Worm (Caenorhabditis elegans): ENCODE results near the gene scl-9.

scl-9 gene

ce11 chrIV:13086705-13087104 is 39.8 kb downstream of the scl-9 start, which contains the start of gene spin-2:
spin-2 (plus strand) TSS chrIV:13087005.
- no peak for TF ChIP-seq B0310.2 (tag; optimal IDR thresholded peaks at IDR 0.05)
- TF ChIP-seq scrt-1 (GFP tag; IDR thresholded peaks at IDR 0.05), result no peak
- no peak for TF ChIP-seq ceh-36 (tag; optimal IDR thresholded peaks at IDR 0.05)
- TF ChIP-seq hmbx-1 (tag; optimal IDR thresholded peaks at IDR 0.05), result no peak

DNA sequence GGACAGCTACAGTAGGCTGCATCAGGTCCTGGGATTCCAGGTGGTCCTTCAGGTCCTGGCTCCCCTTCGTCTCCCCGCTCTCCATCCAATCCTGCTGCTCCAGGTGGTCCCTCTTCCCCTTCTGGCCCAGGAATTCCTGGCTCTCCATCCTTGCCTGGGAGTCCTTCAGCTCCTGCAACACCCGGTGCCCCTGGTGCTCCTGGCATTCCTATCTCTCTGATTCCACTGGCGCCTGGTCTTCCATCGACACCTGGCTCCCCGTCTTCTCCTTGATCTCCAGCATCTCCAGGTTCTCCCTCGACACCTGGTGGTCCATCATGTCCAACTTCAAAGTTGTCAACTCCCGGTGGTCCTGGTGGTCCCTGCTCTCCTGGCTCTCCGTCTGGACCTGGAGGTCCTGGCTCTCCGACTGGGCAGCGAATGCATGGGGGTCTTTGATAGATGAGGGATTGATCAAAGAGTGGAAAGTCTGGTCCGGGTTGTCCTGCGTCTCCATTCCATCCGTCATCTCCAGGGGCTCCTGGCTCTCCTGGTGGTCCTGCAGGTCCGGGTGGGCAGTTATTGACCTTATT is 42.8 kb downstream of the scl-9 start:
- no peak for TF ChIP-seq hnd-1 (tag; optimal IDR thresholded peaks at IDR 0.05)
- TF ChIP-seq hmg-4 (GFP tag; optimal IDR thresholded peaks at IDR 0.05), result peak; percentile 42

ce11 chrIV:13090967-13091366 is 44.0 kb downstream of the scl-9 start, which contains the start of gene col-132:
col-132 (minus strand) TSS chrIV:13091067.
- no peak for TF ChIP-seq ceh-36 (tag; optimal IDR thresholded peaks at IDR 0.05)
- no peak for TF ChIP-seq hmg-4 (GFP tag; optimal IDR thresholded peaks at IDR 0.05)
- no peak for TF ChIP-seq sea-1 (GFP tag; conservative IDR thresholded peaks at IDR 0.05)
- TF ChIP-seq hnd-1 (tag; optimal IDR thresholded peaks at IDR 0.05), result no peak
- TF ChIP-seq scrt-1 (GFP tag; IDR thresholded peaks at IDR 0.05), result no peak
- TF ChIP-seq tbx-11 (GFP tag; IDR thresholded peaks at IDR 0.05), result no peak
- no peak for TF ChIP-seq F13C5.2 (tag; optimal IDR thresholded peaks at IDR 0.05)
- no peak for TF ChIP-seq tra-4 (tag; optimal IDR thresholded peaks at IDR 0.05)
- TF ChIP-seq aly-1 (tag; optimal IDR thresholded peaks at IDR 0.05), result no peak
- no peak for TF ChIP-seq pes-1 (GFP tag; IDR thresholded peaks at IDR 0.05)
- no peak for TF ChIP-seq hmbx-1 (tag; optimal IDR thresholded peaks at IDR 0.05)
- TF ChIP-seq ama-1 (optimal IDR thresholded peaks at IDR 0.05), result no peak

- no peak for TF ChIP-seq tra-4 (tag; optimal IDR thresholded peaks at IDR 0.05)
- TF ChIP-seq pes-1 (GFP tag; IDR thresholded peaks at IDR 0.05), result no peak
- no peak for TF ChIP-seq F13C5.2 (tag; optimal IDR thresholded peaks at IDR 0.05)
Observed at ce11 chrIV:13093677-13094076, 46.7 kb downstream of the scl-9 start, which contains the start of the genes prcc-1 and C39E9.12. prcc-1 (minus strand) TSS chrIV:13093795. C39E9.12 (plus strand) TSS chrIV:13094007.

- peak; percentile 14 for TF ChIP-seq ama-1 (optimal IDR thresholded peaks at IDR 0.05)
- no peak for TF ChIP-seq ceh-13 (GFP tag; optimal IDR thresholded peaks at IDR 0.05)
Observed at ce11 chrIV:13095462-13095861, 48.5 kb downstream of the scl-9 start, which contains the start of gene rfc-3. rfc-3 (plus strand) TSS chrIV:13095762.

ce11 chrIV:13096778-13097177 is 49.8 kb downstream of the scl-9 start:
- TF ChIP-seq ets-7 (tag; optimal IDR thresholded peaks at IDR 0.05), result no peak
- no peak for TF ChIP-seq F13C5.2 (tag; optimal IDR thresholded peaks at IDR 0.05)
- no peak for TF ChIP-seq aly-1 (tag; optimal IDR thresholded peaks at IDR 0.05)
- TF ChIP-seq scrt-1 (GFP tag; IDR thresholded peaks at IDR 0.05), result no peak
- TF ChIP-seq flt-1 (GFP tag; IDR thresholded peaks at IDR 0.05), result no peak

Data from whole organism, early embryonic.